Fruit fly (Drosophila melanogaster) Kc167 (cell line): ENCODE data around the gene sip3.

Experiments used
- Myc ChIP-seq: fragments of >200 bp; optimal IDR thresholded peaks from 2 replicates; lab custom pipeline; 2017; ENCODE audit warnings: missing external identifiers
- Sin3A ChIP-seq: fragments of >200 bp; optimal IDR thresholded peaks from 2 replicates; lab custom pipeline; 2018; ENCODE audit warnings: missing external identifiers
- h ChIP-seq: fragments of >200 bp; optimal IDR thresholded peaks from 3 replicates; lab custom pipeline; 2018; ENCODE audit warnings: missing external identifiers
- insv ChIP-seq: fragments of >200 bp; optimal IDR thresholded peaks from 3 replicates; lab custom pipeline; 2018; ENCODE audit warnings: missing external identifiers
- psq ChIP-seq: fragments of >200 bp; optimal IDR thresholded peaks from 2 replicates; lab custom pipeline; 2017; ENCODE audit warnings: missing external identifiers
- ttk ChIP-seq: sonication (Bioruptor generic); optimal IDR thresholded peaks from 2 replicates; lab custom pipeline; 2017; ENCODE audit warnings: missing external identifiers

sip3 gene

dm6 chr3R:31741278-31741677, 30.7 kb upstream of the sip3 start:
- no peak for TF ChIP-seq psq (lab: Kevin White, UChicago)
- no peak for TF ChIP-seq ttk (lab: Kevin White, UChicago)
- TF ChIP-seq insv (lab: Kevin White, UChicago): no peak

dm6 chr3R:31743279-31743678, 28.7 kb upstream of the sip3 start, which contains the start of gene Tbca:
Tbca (plus strand) TSS chr3R:31743490.
- TF ChIP-seq ttk (lab: Kevin White, UChicago): no peak
- TF ChIP-seq insv (lab: Kevin White, UChicago): no peak
- TF ChIP-seq Myc (lab: Kevin White, UChicago): no peak
- no peak for TF ChIP-seq psq (lab: Kevin White, UChicago)
- no peak for TF ChIP-seq Sin3A (lab: Kevin White, UChicago)
- TF ChIP-seq h (lab: Kevin White, UChicago): no peak

- TF ChIP-seq psq (lab: Kevin White, UChicago) (no peak), insv (lab: Kevin White, UChicago) (no peak), h (lab: Kevin White, UChicago) (no peak), Myc (lab: Kevin White, UChicago) (no peak), ttk (lab: Kevin White, UChicago) (no peak)
These were observed 27.9 kb upstream of the sip3 start, which contains the start of gene CG1896 for dm6 chr3R:31744044-31744652. CG1896 (plus strand) TSS chr3R:31744282.

- TF ChIP-seq psq (lab: Kevin White, UChicago): no peak
- no peak for TF ChIP-seq Myc (lab: Kevin White, UChicago)
- TF ChIP-seq insv (lab: Kevin White, UChicago): no peak
- TF ChIP-seq Sin3A (lab: Kevin White, UChicago): no peak
- no peak for TF ChIP-seq h (lab: Kevin White, UChicago)
- no peak for TF ChIP-seq ttk (lab: Kevin White, UChicago)
These were observed 26.4 kb upstream of the sip3 start, which contains the start of gene awd for dm6 chr3R:31745629-31746081. awd (minus strand) TSS chr3R:31746077.

- TF ChIP-seq psq (lab: Kevin White, UChicago) (no peak), Sin3A (lab: Kevin White, UChicago) (no peak), Myc (lab: Kevin White, UChicago) (no peak), h (lab: Kevin White, UChicago) (no peak), insv (lab: Kevin White, UChicago) (no peak)
These were observed 24.5 kb upstream of the sip3 start, which contains the start of the genes nero and CG1910 for dm6 chr3R:31747429-31748048. nero (minus strand) TSS chr3R:31747558. CG1910 (plus strand) TSS chr3R:31747643.

- TF ChIP-seq Myc (lab: Kevin White, UChicago): no peak
- TF ChIP-seq insv (lab: Kevin White, UChicago): no peak
- TF ChIP-seq psq (lab: Kevin White, UChicago): peak; percentile 75
These were observed 23.7 kb upstream of the sip3 start for dm6 chr3R:31748093-31748996.

dm6 chr3R:31754605-31755004, 17.4 kb upstream of the sip3 start, which contains the start of gene salt:
salt (minus strand) TSS chr3R:31754705.
- no peak for TF ChIP-seq insv (lab: Kevin White, UChicago)
- no peak for TF ChIP-seq Myc (lab: Kevin White, UChicago)
- TF ChIP-seq ttk (lab: Kevin White, UChicago): no peak
- TF ChIP-seq Sin3A (lab: Kevin White, UChicago): no peak
- TF ChIP-seq h (lab: Kevin White, UChicago): no peak

dm6 chr3R:31758587-31759167, 13.3 kb upstream of the sip3 start, which contains the start of gene CG2187:
CG2187 (minus strand) TSS chr3R:31758637.
- TF ChIP-seq psq (lab: Kevin White, UChicago): no peak
- TF ChIP-seq ttk (lab: Kevin White, UChicago): no peak
- no peak for TF ChIP-seq Myc (lab: Kevin White, UChicago)
- TF ChIP-seq h (lab: Kevin White, UChicago): no peak
- TF ChIP-seq Sin3A (lab: Kevin White, UChicago): no peak
- no peak for TF ChIP-seq insv (lab: Kevin White, UChicago)

- no peak for TF ChIP-seq Sin3A (lab: Kevin White, UChicago)
- TF ChIP-seq ttk (lab: Kevin White, UChicago): no peak
- no peak for TF ChIP-seq h (lab: Kevin White, UChicago)
These were observed 10.4 kb upstream of the sip3 start, which contains the start of gene Smvt for dm6 chr3R:31761529-31762009. Smvt (minus strand) TSS chr3R:31761579.

- TF ChIP-seq Sin3A (lab: Kevin White, UChicago) (no peak), ttk (lab: Kevin White, UChicago) (no peak), h (lab: Kevin White, UChicago) (no peak), psq (lab: Kevin White, UChicago) (no peak), insv (lab: Kevin White, UChicago) (no peak), Myc (lab: Kevin White, UChicago) (no peak)
These were observed 9.3 kb upstream of the sip3 start for dm6 chr3R:31762672-31763071.
